Worm (Caenorhabditis elegans) whole organism, L1 larva: ENCODE results near the gene F41E7.7.

Source experiments
- egl-13 ChIP-seq: sonication (generic microtip); optimal IDR thresholded peaks from 2 replicates; lab custom pipeline; 2016; ENCODE audit warnings: missing genotype, missing genetic modification reagents, missing genetic modification characterization, missing compliant biosample characterization
- snpc-4 ChIP-seq: fragments of 150-350 bp; optimal IDR thresholded peaks from 2 replicates; lab custom pipeline; 2014; ENCODE audit warnings: missing biosample characterization, missing genetic modification characterization
- tbx-2 ChIP-seq: sonication (generic microtip); optimal IDR thresholded peaks from 2 replicates; lab custom pipeline; 2016; ENCODE audit warnings: missing genetic modification characterization, missing compliant biosample characterization
- unc-86 ChIP-seq: sonication (generic microtip); optimal IDR thresholded peaks from 2 replicates; lab custom pipeline; 2016; ENCODE audit warnings: missing genetic modification characterization, missing compliant biosample characterization
- zip-4 ChIP-seq: fragments of 200-800 bp; sonication (Bioruptor generic); optimal IDR thresholded peaks from 2 replicates; lab custom pipeline; 2018; ENCODE audit warnings: mild to moderate bottlenecking, missing genetic modification characterization, moderate library complexity, missing compliant biosample characterization

DNA sequence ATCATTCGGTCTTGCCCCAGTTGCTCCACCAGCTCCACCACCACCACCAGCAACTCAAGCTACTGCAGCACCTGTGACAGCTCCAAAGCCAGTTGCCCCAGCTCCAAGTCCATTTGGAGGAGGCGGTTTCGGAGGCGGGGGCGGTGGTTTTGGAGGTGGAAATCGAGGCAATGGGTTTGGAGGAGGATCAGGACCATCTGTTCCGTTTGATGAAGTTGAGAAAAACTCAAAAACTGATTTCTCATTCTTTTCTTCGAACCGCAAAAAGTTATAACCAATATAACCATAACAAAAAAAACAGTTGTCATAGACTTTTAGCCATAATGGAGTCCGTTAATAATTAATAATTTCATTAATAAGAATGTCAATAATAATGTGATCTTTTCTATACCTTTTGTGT lies 13.8 kb downstream of the F41E7.7 start:
- TF ChIP-seq snpc-4 (tag; lab: Kevin White, UChicago) (no peak), egl-13 (no peak), zip-4 (GFP tag; lab: Kevin White, UChicago) (no peak), tbx-2 (no peak), unc-86 (tag; lab: Kevin White, UChicago) (no peak)
